Worm (Caenorhabditis elegans): ENCODE measurements around the gene str-7.

str-7 gene

DNA sequence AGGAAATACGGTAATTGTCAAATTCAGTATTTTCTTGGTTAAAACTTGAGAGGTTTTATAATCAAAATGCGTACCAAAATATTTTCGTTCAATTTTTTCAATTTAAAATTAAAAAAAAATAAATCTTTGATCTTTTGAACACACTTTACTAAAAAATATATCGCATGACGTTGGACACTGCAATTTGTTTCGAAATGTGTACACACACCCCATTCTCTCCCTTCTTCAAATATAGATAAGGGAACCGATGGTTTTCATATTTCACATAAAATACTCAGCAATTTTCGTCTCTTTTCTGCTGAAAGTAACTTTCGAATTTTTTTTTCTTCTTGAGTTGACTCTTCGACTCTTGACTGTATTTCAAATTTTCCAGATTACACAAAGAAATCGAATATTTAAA is 22.1 kb upstream of the str-7 start:
- TF ChIP-seq egl-27 (tag; optimal IDR thresholded peaks at IDR 0.05) (no peak), daf-16 (GFP tag; optimal IDR thresholded peaks at IDR 0.05) (no peak), daf-16 (tag; optimal IDR thresholded peaks at IDR 0.05) (peak; percentile 29), pha-4 (GFP tag; IDR thresholded peaks at IDR 0.05) (no peak), pha-4 (tag; optimal IDR thresholded peaks at IDR 0.05) (peak; percentile 7), nhr-28 (tag; optimal IDR thresholded peaks at IDR 0.05) (peak; percentile 60), dmd-6 (GFP tag; IDR thresholded peaks at IDR 0.05) (peak; percentile 12; the same call in 1 of the 2 replicates), spr-1 (tag; optimal IDR thresholded peaks at IDR 0.05) (no peak), pqm-1 (tag; optimal IDR thresholded peaks at IDR 0.05) (peak; percentile 1), dve-1 (tag; optimal IDR thresholded peaks at IDR 0.05; ENCODE audit: insufficient read depth) (peak; percentile 32)

DNA sequence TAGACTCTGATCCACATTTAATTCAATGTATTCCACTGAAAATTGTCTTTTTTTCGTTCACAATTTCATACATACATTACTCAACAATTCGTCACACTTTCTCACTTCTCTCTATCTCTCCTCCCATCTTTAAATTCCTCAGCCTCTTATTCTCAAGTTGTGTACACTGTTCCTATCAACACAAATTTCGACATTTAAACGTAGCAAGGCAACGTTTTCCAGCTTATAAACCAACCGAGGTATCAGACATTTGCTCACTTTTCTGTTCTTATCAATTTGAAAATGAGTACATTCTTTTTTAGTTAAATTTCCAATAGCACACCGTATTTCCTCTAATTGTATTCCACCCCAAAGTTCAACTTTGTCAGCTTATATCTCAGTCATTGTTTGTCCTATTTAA is 21.6 kb upstream of the str-7 start, which contains the start of gene skr-3:
Gene skr-3, plus strand, starts transcription at position 163 of the 400 bp plus-strand sequence.
- TF ChIP-seq dmd-6 (GFP tag; IDR thresholded peaks at IDR 0.05) (peak; percentile 49; the same call in 1 of the 2 replicates), rbr-2 (tag; optimal IDR thresholded peaks at IDR 0.05) (no peak), lin-38 (GFP tag; IDR thresholded peaks at IDR 0.05) (no peak), ces-1 (GFP tag; optimal IDR thresholded peaks at IDR 0.05) (no peak), lsy-2 (tag; optimal IDR thresholded peaks at IDR 0.05) (no peak), nhr-237 (tag; optimal IDR thresholded peaks at IDR 0.05) (no peak), unc-62 (GFP tag; optimal IDR thresholded peaks at IDR 0.05 in 1 of 2) (peak in 1 of 2 experiments; percentile 14), unc-62 (tag; optimal IDR thresholded peaks at IDR 0.05) (no peak), tra-1 (GFP tag; IDR thresholded peaks at IDR 0.05) (0 out of 2 replicates have a peak, but pooled peaks have one; percentile 49), pqm-1 (tag; optimal IDR thresholded peaks at IDR 0.05) (peak; percentile 54), daf-16 (GFP tag; optimal IDR thresholded peaks at IDR 0.05) (no peak), daf-16 (tag; optimal IDR thresholded peaks at IDR 0.05) (peak; percentile 66), nhr-28 (tag; optimal IDR thresholded peaks at IDR 0.05) (peak; percentile 61), dve-1 (tag; optimal IDR thresholded peaks at IDR 0.05; ENCODE audit: insufficient read depth) (peak; percentile 45)

DNA sequence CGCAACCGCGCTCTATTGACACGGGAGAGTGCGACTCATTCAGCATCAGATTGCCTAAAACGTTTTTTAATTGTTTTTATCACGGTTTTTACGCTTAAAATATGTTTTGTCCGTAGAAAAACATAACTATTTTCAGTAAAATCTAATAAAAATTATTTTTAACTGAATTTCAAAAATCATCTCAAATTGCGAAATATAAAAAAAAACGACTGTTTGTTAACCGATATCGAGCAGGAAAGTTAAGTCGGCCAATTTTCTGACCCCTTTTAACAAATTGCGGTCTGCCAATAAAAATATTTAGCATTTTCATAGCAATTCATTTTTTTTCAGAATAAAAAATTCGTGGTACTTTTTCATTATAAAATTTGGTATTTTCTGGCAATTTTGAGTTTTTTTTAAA is 21.2 kb upstream of the str-7 start:
- TF ChIP-seq zag-1 (tag; optimal IDR thresholded peaks at IDR 0.05), result no peak
- peak; percentile 78 for TF ChIP-seq aha-1 (tag)
- no peak for TF ChIP-seq Y75B8A.6 (GFP tag; IDR thresholded peaks at IDR 0.05)
- TF ChIP-seq mdt-29 (GFP tag; IDR thresholded peaks at IDR 0.05), result no peak

DNA sequence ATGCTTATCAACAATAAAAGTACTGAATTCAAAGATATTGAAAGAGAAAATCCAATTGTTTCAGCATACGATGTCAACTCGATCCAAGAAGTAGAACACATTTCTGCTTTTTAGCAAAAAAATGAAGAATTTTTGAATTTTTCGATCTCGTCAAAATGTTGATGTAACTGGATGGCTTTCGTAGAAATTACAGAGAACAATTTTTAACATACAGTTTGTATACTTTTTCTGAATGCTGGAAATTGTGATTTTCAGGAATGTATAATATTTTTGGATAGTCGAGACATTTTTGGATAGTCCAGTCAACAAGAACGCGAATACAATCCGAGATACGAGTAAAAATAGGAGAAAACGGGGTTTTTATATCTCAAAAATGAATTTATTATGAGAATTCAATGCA is 19.3 kb upstream of the str-7 start, which contains the start of gene str-103:
Gene str-103, minus strand, starts transcription at position 101 of the 400 bp plus-strand sequence.
- no peak for TF ChIP-seq dve-1 (tag; optimal IDR thresholded peaks at IDR 0.05; ENCODE audit: insufficient read depth)

DNA sequence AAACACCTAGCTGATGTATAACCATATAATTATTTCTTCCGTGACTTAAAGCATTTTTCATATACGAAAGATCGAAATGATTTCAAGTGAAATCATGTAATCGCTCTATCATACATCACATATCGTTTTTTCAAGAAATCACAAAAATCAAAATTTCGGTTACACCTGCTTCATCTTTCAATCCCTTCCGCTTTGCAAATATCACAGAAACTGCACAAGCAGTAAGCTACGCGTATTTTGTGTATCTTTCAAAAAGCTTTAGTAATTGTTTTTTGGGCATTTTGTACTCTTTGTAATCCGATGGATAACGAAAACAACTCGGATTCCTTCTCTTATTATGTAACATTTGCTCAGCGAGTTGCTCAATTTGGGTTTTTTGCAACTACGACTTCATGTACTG is 16.0 kb upstream of the str-7 start, which contains the start of gene str-25:
Gene str-25, plus strand, starts transcription at position 301 of the 400 bp plus-strand sequence.
- TF ChIP-seq ceh-20 (GFP tag; IDR thresholded peaks at IDR 0.05) (no peak), jun-1 (tag; optimal IDR thresholded peaks at IDR 0.05) (no peak), rbr-2 (tag; optimal IDR thresholded peaks at IDR 0.05) (no peak), F44E2.7 (GFP tag; IDR thresholded peaks at IDR 0.05) (no peak), spr-1 (tag; optimal IDR thresholded peaks at IDR 0.05) (no peak), D1046.2 (GFP tag; IDR thresholded peaks at IDR 0.05) (no peak), duxl-1 (tag; optimal IDR thresholded peaks at IDR 0.05; ENCODE audit: poor library complexity) (no peak), mes-2 (tag; optimal IDR thresholded peaks at IDR 0.05; ENCODE audit: poor library complexity, severe bottlenecking) (no peak), nhr-48 (tag; optimal IDR thresholded peaks at IDR 0.05) (no peak), ZK337.2 (GFP tag; IDR thresholded peaks at IDR 0.05) (no peak), zfp-3 (GFP tag; conservative IDR thresholded peaks at IDR 0.05) (no peak), ztf-7 (tag; optimal IDR thresholded peaks at IDR 0.05) (no peak), lin-38 (GFP tag; IDR thresholded peaks at IDR 0.05) (no peak), hmg-1.1 (GFP tag; IDR thresholded peaks at IDR 0.05) (no peak), Y105C5A.15 (GFP tag; IDR thresholded peaks at IDR 0.05) (no peak), dve-1 (tag; optimal IDR thresholded peaks at IDR 0.05; ENCODE audit: insufficient read depth) (no peak), mxl-2 (GFP tag; conservative IDR thresholded peaks at IDR 0.05) (no peak), dmd-8 (GFP tag; IDR thresholded peaks at IDR 0.05) (no peak), nhr-25 (tag; optimal IDR thresholded peaks at IDR 0.05; ENCODE audit: borderline replicate concordance, insufficient read depth) (no peak), zip-11 (GFP tag; IDR thresholded peaks at IDR 0.05) (no peak)

Data from whole organism, L4 larva.